Worm (Caenorhabditis elegans) whole organism, young adult: ENCODE data around the gene fbxb-9.

Experiments used
- C06A6.2 ChIP-seq: fragments of 200-800 bp; sonication (Bioruptor generic); conservative IDR thresholded peaks from 2 replicates; pipeline ENCODE4 v1.3.6; 2022; ENCODE audit warnings: missing genetic modification characterization, missing compliant biosample characterization
- F39B2.1 ChIP-seq: fragments of 200-800 bp; sonication (Bioruptor generic); IDR thresholded peaks from 2 replicates; pipeline ENCODE4 v1.3.6; 2022; ENCODE audit warnings: missing genetic modification reagents, missing genetic modification characterization, missing compliant biosample characterization
- F52B5.7 ChIP-seq: sonication (generic microtip); optimal IDR thresholded peaks from 2 replicates; lab custom pipeline; 2016; ENCODE audit warnings: mild to moderate bottlenecking, missing genetic modification characterization, missing compliant biosample characterization
- F55B11.4 ChIP-seq: sonication (generic microtip); optimal IDR thresholded peaks from 2 replicates; lab custom pipeline; 2016; ENCODE audit warnings: missing compliant biosample characterization, missing genetic modification characterization, borderline replicate concordance; ENCODE audit not compliant: insufficient read depth
- T26A5.8 ChIP-seq: sonication (generic microtip); optimal IDR thresholded peaks from 2 replicates; lab custom pipeline; 2016; ENCODE audit warnings: missing genetic modification characterization, missing compliant biosample characterization
- Y53G8AR.9 ChIP-seq: fragments of 200-800 bp; sonication (Bioruptor generic); conservative IDR thresholded peaks from 2 replicates; pipeline ENCODE4 v1.3.6; 2022; ENCODE audit warnings: missing genetic modification reagents, missing genetic modification characterization, missing compliant biosample characterization
- Y67H2A.10 ChIP-seq: fragments of 200-800 bp; sonication (Bioruptor generic); conservative IDR thresholded peaks from 2 replicates; pipeline ENCODE4 v1.3.6; 2022; ENCODE audit warnings: missing genetic modification reagents, missing genetic modification characterization, missing compliant biosample characterization
- Y79H2A.3 ChIP-seq: fragments of 200-800 bp; sonication (Bioruptor generic); conservative IDR thresholded peaks from 2 replicates; pipeline ENCODE4 v1.3.6; 2022; ENCODE audit warnings: missing genetic modification reagents, missing genetic modification characterization, missing compliant biosample characterization
- Y95B8A.8 ChIP-seq: fragments of 200-800 bp; sonication (Bioruptor generic); IDR thresholded peaks from 2 replicates; pipeline ENCODE4 v1.3.6; 2022; ENCODE audit warnings: missing genetic modification reagents, missing genetic modification characterization, missing compliant biosample characterization
- attf-5 ChIP-seq: fragments of 200-800 bp; sonication (Bioruptor generic); optimal IDR thresholded peaks from 2 replicates; lab custom pipeline; 2018; ENCODE audit warnings: mild to moderate bottlenecking, missing genetic modification characterization, missing compliant biosample characterization
- bed-1 ChIP-seq: fragments of 200-800 bp; sonication (Bioruptor generic); IDR thresholded peaks from 2 replicates; pipeline ENCODE4 v1.3.6; 2022; ENCODE audit warnings: missing genetic modification reagents, missing genetic modification characterization, missing compliant biosample characterization
- cebp-1 ChIP-seq, 2 experiments: fragments of 200-800 bp in 1 of 2; sonication (Bioruptor generic) in 1 of 2; sonication (generic microtip) in 1 of 2; IDR thresholded peaks in 1 of 2; optimal IDR thresholded peaks in 1 of 2; 2 replicates each; pipeline versions ENCODE4 v1.3.6 to Lab custom; 2017 to 2022; ENCODE audit warnings: missing compliant biosample characterization in 2 of 2, missing genetic modification characterization in 2 of 2, mild to moderate bottlenecking in 1 of 2, missing genetic modification reagents in 1 of 2, moderate library complexity in 1 of 2
- ceh-58 ChIP-seq: fragments of 200-800 bp; sonication (Bioruptor generic); IDR thresholded peaks from 2 replicates; pipeline ENCODE4 v1.3.6; 2022; ENCODE audit warnings: missing genetic modification characterization, missing compliant biosample characterization
- dpff-1 ChIP-seq: sonication (generic microtip); optimal IDR thresholded peaks from 2 replicates; lab custom pipeline; 2017; ENCODE audit warnings: mild to moderate bottlenecking, missing genetic modification characterization, missing compliant biosample characterization
- dpl-1 ChIP-seq: fragments of 150-350 bp; optimal IDR thresholded peaks from 2 replicates; lab custom pipeline; 2014; ENCODE audit warnings: missing biosample characterization, missing genetic modification reagents, missing genetic modification characterization
- him-1 ChIP-seq: sonication (generic microtip); optimal IDR thresholded peaks from 2 replicates; lab custom pipeline; 2016; ENCODE audit warnings: missing genotype, missing genetic modification reagents, missing genetic modification characterization, missing compliant biosample characterization
- hlh-12 ChIP-seq: sonication (generic microtip); optimal IDR thresholded peaks from 2 replicates; lab custom pipeline; 2016; ENCODE audit warnings: missing genetic modification characterization, missing compliant biosample characterization
- hrde-1 ChIP-seq: sonication (generic microtip); optimal IDR thresholded peaks from 2 replicates; lab custom pipeline; 2016; ENCODE audit warnings: missing genetic modification characterization, mild to moderate bottlenecking, missing compliant biosample characterization, moderate library complexity, missing genotype, missing genetic modification reagents, borderline replicate concordance
- lag-1 ChIP-seq: fragments of 200-800 bp; sonication (Bioruptor generic); IDR thresholded peaks from 2 replicates; pipeline ENCODE4 v1.3.6; 2022; ENCODE audit warnings: missing genetic modification reagents, missing genetic modification characterization, missing compliant biosample characterization
- lin-40 ChIP-seq: sonication (generic microtip); optimal IDR thresholded peaks from 2 replicates; lab custom pipeline; 2016; ENCODE audit warnings: missing genetic modification characterization, mild to moderate bottlenecking, missing compliant biosample characterization, missing genotype, missing genetic modification reagents
- madf-3 ChIP-seq: fragments of 200-800 bp; sonication (Bioruptor generic); IDR thresholded peaks from 2 replicates; pipeline ENCODE4 v1.3.6; 2022; ENCODE audit warnings: missing genetic modification reagents, missing genetic modification characterization, missing compliant biosample characterization
- madf-8 ChIP-seq: fragments of 200-800 bp; sonication (Bioruptor generic); conservative IDR thresholded peaks from 2 replicates; pipeline ENCODE4 v1.3.6; 2022; ENCODE audit warnings: missing genetic modification reagents, missing genetic modification characterization, missing compliant biosample characterization
- mel-28 ChIP-seq: sonication (generic microtip); optimal IDR thresholded peaks from 2 replicates; lab custom pipeline; 2016; ENCODE audit warnings: borderline replicate concordance, mild to moderate bottlenecking, missing genetic modification characterization, missing compliant biosample characterization
- nfya-1 ChIP-seq: sonication (generic microtip); optimal IDR thresholded peaks from 2 replicates; lab custom pipeline; 2017; ENCODE audit warnings: antibody characterized with exemption, missing compliant biosample characterization, missing genetic modification characterization, borderline replicate concordance; ENCODE audit not compliant: insufficient read depth
- nfya-2 ChIP-seq: fragments of 200-800 bp; sonication (Bioruptor generic); IDR thresholded peaks from 2 replicates; pipeline ENCODE4 v1.3.6; 2022; ENCODE audit warnings: missing genetic modification reagents, missing genetic modification characterization, missing compliant biosample characterization
- nhr-27 ChIP-seq: fragments of 200-800 bp; sonication (Bioruptor generic); optimal IDR thresholded peaks from 2 replicates; lab custom pipeline; 2018; ENCODE audit warnings: mild to moderate bottlenecking, missing genetic modification characterization, moderate library complexity, missing compliant biosample characterization
- pha-4 ChIP-seq: fragments of 150-350 bp; sonication (generic microtip); optimal IDR thresholded peaks from 2 replicates; lab custom pipeline; 2014; ENCODE audit warnings: missing biosample characterization, missing genetic modification reagents, missing genetic modification characterization
- rec-8 ChIP-seq, 2 experiments: sonication (generic microtip); optimal IDR thresholded peaks; 2 replicates each; lab custom pipeline; 2016; ENCODE audit warnings: mild to moderate bottlenecking in 2 of 2, missing genetic modification characterization in 2 of 2, missing genetic modification reagents in 2 of 2, missing genotype in 2 of 2, missing biosample characterization in 1 of 2, missing compliant biosample characterization in 1 of 2, moderate library complexity in 1 of 2
- rpc-1 ChIP-seq, 2 experiments: fragments of 150-350 bp in 1 of 2; sonication (generic microtip) in 1 of 2; optimal IDR thresholded peaks; 2 replicates each; lab custom pipeline; 2014 to 2018; ENCODE audit warnings: missing biosample characterization in 1 of 2, missing genetic modification characterization in 1 of 2, missing genetic modification reagents in 1 of 2, missing genotype in 1 of 2
- sea-2 ChIP-seq: fragments of 200-800 bp; sonication (Bioruptor generic); IDR thresholded peaks from 2 replicates; pipeline ENCODE4 v1.3.6; 2022; ENCODE audit warnings: missing genetic modification characterization, missing compliant biosample characterization
- snpc-1.1 ChIP-seq: sonication (generic microtip); optimal IDR thresholded peaks from 2 replicates; lab custom pipeline; 2017; ENCODE audit warnings: missing genetic modification characterization, mild to moderate bottlenecking, missing compliant biosample characterization, antibody characterized with exemption, moderate library complexity, missing genotype, missing genetic modification reagents; ENCODE audit not compliant: insufficient read depth
- snpc-1.3 ChIP-seq: sonication (generic microtip); optimal IDR thresholded peaks from 2 replicates; lab custom pipeline; 2017; ENCODE audit warnings: missing genetic modification characterization, mild to moderate bottlenecking, missing compliant biosample characterization, antibody characterized with exemption, moderate library complexity, missing genotype, missing genetic modification reagents; ENCODE audit not compliant: insufficient read depth
- sptf-2 ChIP-seq: fragments of 200-800 bp; sonication (Bioruptor generic); optimal IDR thresholded peaks from 2 replicates; lab custom pipeline; 2018; ENCODE audit warnings: mild to moderate bottlenecking, missing genetic modification characterization, missing compliant biosample characterization
- tbx-9 ChIP-seq: sonication (generic microtip); optimal IDR thresholded peaks from 2 replicates; lab custom pipeline; 2016; ENCODE audit warnings: borderline replicate concordance, missing genetic modification characterization, inconsistent platforms, missing compliant biosample characterization
- tlf-1 ChIP-seq: fragments of 200-800 bp; sonication (Bioruptor generic); optimal IDR thresholded peaks from 2 replicates; lab custom pipeline; 2018; ENCODE audit warnings: mild to moderate bottlenecking, missing genetic modification characterization, missing compliant biosample characterization
- unc-130 ChIP-seq: sonication (generic microtip); optimal IDR thresholded peaks from 2 replicates; lab custom pipeline; 2016; ENCODE audit warnings: missing genetic modification reagents, missing genetic modification characterization, missing compliant biosample characterization
- ztf-28 ChIP-seq: fragments of 200-800 bp; sonication (Bioruptor generic); IDR thresholded peaks from 2 replicates; pipeline ENCODE4 v1.3.6; 2022; ENCODE audit warnings: missing genetic modification reagents, missing genetic modification characterization, missing compliant biosample characterization
- ztf-3 ChIP-seq: fragments of 200-800 bp; sonication (Bioruptor generic); optimal IDR thresholded peaks from 2 replicates; lab custom pipeline; 2018; ENCODE audit warnings: mild to moderate bottlenecking, missing genetic modification characterization, missing compliant biosample characterization

Gene fbxb-9

DNA sequence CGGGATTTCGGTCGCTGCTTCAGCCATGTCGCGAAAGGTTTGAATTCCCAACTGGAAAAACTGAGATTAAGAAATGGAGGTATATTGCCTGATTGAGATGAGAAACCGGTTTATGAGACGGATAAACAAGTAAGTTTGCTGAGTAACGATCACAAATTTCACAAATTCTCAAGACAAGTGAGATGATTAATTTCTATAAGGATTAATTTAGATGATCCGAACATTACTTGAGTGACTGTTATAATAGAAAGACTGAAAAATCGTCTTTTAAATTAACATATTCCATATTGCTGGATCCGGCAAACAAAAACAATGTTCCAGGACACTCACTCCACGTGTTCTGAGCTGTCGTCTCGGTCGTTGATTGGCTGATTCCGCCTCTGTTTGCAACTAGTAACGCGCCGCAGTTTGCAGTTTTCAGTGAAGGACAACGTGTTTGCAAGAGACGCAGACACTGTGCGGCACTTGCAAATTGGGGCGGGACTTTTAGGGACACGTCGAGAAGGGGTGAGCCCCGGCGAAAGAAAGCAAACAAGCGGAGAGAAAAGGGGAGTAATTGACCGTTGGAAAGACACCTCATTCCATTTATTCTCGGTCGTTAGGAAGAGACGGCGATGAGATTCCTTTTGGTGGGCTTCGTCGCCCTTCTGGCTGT, 43.4 kb downstream of the fbxb-9 start, which contains the start of the genes imp-2 and enpl-1 (continued):
- TF ChIP-seq snpc-1.3 (tag; lab: Kevin White, UChicago) (peak; percentile 3), nfya-1 (tag; lab: Kevin White, UChicago) (no peak), sptf-2 (GFP tag; lab: Kevin White, UChicago) (no peak), unc-130 (no peak), Y79H2A.3 (no peak), ztf-28 (GFP tag; lab: Robert Waterston, UW) (no peak), F55B11.4 (tag; lab: Kevin White, UChicago) (no peak), madf-3 (GFP tag; lab: Robert Waterston, UW) (peak; percentile 72; the same call in 1 of the 2 replicates), F52B5.7 (tag; lab: Kevin White, UChicago) (no peak), tbx-9 (tag; lab: Kevin White, UChicago) (no peak), pha-4 (tag; lab: Kevin White, UChicago) (no peak), rpc-1 (optimal IDR thresholded peaks at IDR 0.05; lab: Kevin White, UChicago) (no peak), rpc-1 (tag; optimal IDR thresholded peaks at IDR 0.05; lab: Kevin White, UChicago) (peak; percentile 5), T26A5.8 (no peak), F39B2.1 (GFP tag; lab: Robert Waterston, UW) (no peak), tlf-1 (peak; percentile 86), ceh-58 (no peak), Y95B8A.8 (GFP tag; lab: Robert Waterston, UW) (0 out of 2 replicates have a peak, but pooled peaks have one; percentile 20), nfya-2 (GFP tag; lab: Robert Waterston, UW) (no peak), rec-8 (tag; optimal IDR thresholded peaks at IDR 0.05; lab: Kevin White, UChicago) (no peak), ztf-3 (GFP tag; lab: Kevin White, UChicago) (no peak), snpc-1.1 (tag; lab: Kevin White, UChicago) (no peak), C06A6.2 (GFP tag; lab: Robert Waterston, UW) (peak; percentile 80), dpff-1 (tag; lab: Kevin White, UChicago) (no peak), dpl-1 (GFP tag; lab: Kevin White, UChicago) (peak; percentile 48), mel-28 (tag; lab: Kevin White, UChicago) (no peak), hlh-12 (no peak), hrde-1 (tag; lab: Kevin White, UChicago) (no peak), madf-8 (GFP tag; lab: Robert Waterston, UW) (no peak; the same call in 1 of the 2 replicates), cebp-1 (GFP tag; IDR thresholded peaks at IDR 0.05; lab: Robert Waterston, UW) (0 out of 2 replicates have a peak, but pooled peaks have one; percentile 12), cebp-1 (tag; optimal IDR thresholded peaks at IDR 0.05; lab: Kevin White, UChicago) (peak; percentile 82), Y53G8AR.9 (GFP tag; lab: Robert Waterston, UW) (no peak), lin-40 (peak; percentile 85), lag-1 (no peak), Y67H2A.10 (GFP tag; lab: Robert Waterston, UW) (0 out of 2 replicates have a peak, but pooled peaks have one; percentile 48), bed-1 (no peak), him-1 (tag; lab: Kevin White, UChicago) (no peak), attf-5 (peak; percentile 88), sea-2 (GFP tag; lab: Robert Waterston, UW) (no peak), nhr-27 (no peak)
